Worm (Caenorhabditis elegans): ENCODE measurements around the gene C01B10.6.

DNA sequence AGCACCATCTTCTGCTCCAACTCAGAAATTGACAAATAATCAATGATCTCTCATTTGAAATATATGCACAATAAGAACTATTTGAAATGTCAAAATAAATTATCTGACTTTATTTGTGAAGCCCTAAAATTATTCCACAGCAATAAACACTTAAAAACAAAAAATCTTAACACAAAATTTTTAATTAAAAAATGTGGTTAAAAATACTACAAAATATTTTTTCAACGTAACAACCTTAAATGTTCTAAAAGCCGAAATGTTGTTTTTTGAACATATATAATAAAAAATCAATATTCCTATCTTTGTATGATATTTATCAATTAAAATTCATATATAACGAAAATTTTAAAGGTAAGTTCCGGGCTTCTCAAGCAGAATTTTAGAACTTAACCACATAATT, 40.5 kb upstream of the C01B10.6 start, which contains the start of gene F38A5.8:
- TF ChIP-seq T26A8.4 (GFP tag; IDR thresholded peaks at IDR 0.05) = no peak
- no peak for TF ChIP-seq dmd-9 (GFP tag; IDR thresholded peaks at IDR 0.05)
- TF ChIP-seq lir-3 (tag; optimal IDR thresholded peaks at IDR 0.05) = no peak
- TF ChIP-seq lsy-2 (tag; optimal IDR thresholded peaks at IDR 0.05) = no peak
- TF ChIP-seq lin-39 (tag; optimal IDR thresholded peaks at IDR 0.05) = no peak
- TF ChIP-seq mdt-29 (GFP tag; IDR thresholded peaks at IDR 0.05) = no peak
- TF ChIP-seq mxl-2 (GFP tag; conservative IDR thresholded peaks at IDR 0.05) = no peak
- no peak for TF ChIP-seq pha-4 (GFP tag; IDR thresholded peaks at IDR 0.05)
- no peak for TF ChIP-seq pha-4 (tag; optimal IDR thresholded peaks at IDR 0.05)
